Worm (Caenorhabditis elegans) whole organism, early embryonic: ENCODE results near the gene hot-2.

ENCODE experiments used
- F13C5.2 ChIP-seq: sonication (generic microtip); optimal IDR thresholded peaks from 2 replicates; lab custom pipeline; 2017; ENCODE audit warnings: mild to moderate bottlenecking, missing genetic modification characterization, inconsistent platforms, missing compliant biosample characterization
- ets-7 ChIP-seq: sonication (generic microtip); optimal IDR thresholded peaks from 2 replicates; lab custom pipeline; 2016; ENCODE audit warnings: missing genotype, missing genetic modification characterization, missing compliant biosample characterization
- flt-1 ChIP-seq: fragments of 200-800 bp; sonication (Bioruptor generic); IDR thresholded peaks from 2 replicates; pipeline ENCODE4 v1.3.6; 2022; ENCODE audit warnings: missing genetic modification characterization, missing compliant biosample characterization
- tra-4 ChIP-seq: sonication (generic microtip); optimal IDR thresholded peaks from 2 replicates; lab custom pipeline; 2017; ENCODE audit warnings: missing genetic modification characterization, missing compliant biosample characterization

- TF ChIP-seq tra-4 (tag; lab: Kevin White, UChicago) (no peak), flt-1 (no peak), ets-7 (tag; lab: Kevin White, UChicago) (no peak), F13C5.2 (no peak)
Measured at ce11 chrV:19152328-19152727, 22.2 kb upstream of the hot-2 start, which contains the start of gene Y39B6A.69.
